Worm (Caenorhabditis elegans) whole organism, L3 larva: ENCODE measurements around the gene C31H2.4.

Experiments used
- ZK546.5 ChIP-seq: sonication (generic microtip); optimal IDR thresholded peaks from 2 replicates; lab custom pipeline; 2017; ENCODE audit warnings: missing biosample characterization, missing genetic modification characterization
- ama-1 ChIP-seq: fragments of 150-350 bp; optimal IDR thresholded peaks from 2 replicates; lab custom pipeline; 2018
- ceh-28 ChIP-seq: fragments of 150-350 bp; optimal IDR thresholded peaks from 2 replicates; lab custom pipeline; 2014; ENCODE audit warnings: missing biosample characterization, missing genetic modification reagents, missing genetic modification characterization
- ceh-82 ChIP-seq: fragments of 150-350 bp; optimal IDR thresholded peaks from 2 replicates; lab custom pipeline; 2014; ENCODE audit warnings: missing biosample characterization, missing genetic modification characterization
- ceh-9 ChIP-seq: sonication (generic microtip); optimal IDR thresholded peaks from 2 replicates; lab custom pipeline; 2018; ENCODE audit warnings: missing biosample characterization, missing genetic modification characterization
- elt-1 ChIP-seq: fragments of 150-350 bp; optimal IDR thresholded peaks from 2 replicates; lab custom pipeline; 2014; ENCODE audit warnings: missing biosample characterization, missing genetic modification characterization
- elt-2 ChIP-seq: sonication (generic microtip); optimal IDR thresholded peaks from 2 replicates; lab custom pipeline; 2016; ENCODE audit warnings: missing genetic modification reagents, mild to moderate bottlenecking, missing genetic modification characterization, missing compliant biosample characterization
- elt-3 ChIP-seq, 3 experiments: fragments of 150-350 bp in 1 of 3; sonication (generic microtip) in 2 of 3; optimal IDR thresholded peaks; 2 replicates in 2 of 3; 4 replicates in 1 of 3; lab custom pipeline; 2014 to 2017; ENCODE audit warnings: missing biosample characterization in 3 of 3, missing genetic modification characterization in 3 of 3
- eor-1 ChIP-seq, 2 experiments: fragments of 150-350 bp; optimal IDR thresholded peaks; 2 replicates each; lab custom pipeline; 2014 to 2018; ENCODE audit warnings: missing biosample characterization in 2 of 2, missing genetic modification characterization in 2 of 2
- fkh-10 ChIP-seq: sonication (generic microtip); optimal IDR thresholded peaks from 2 replicates; lab custom pipeline; 2017; ENCODE audit warnings: missing biosample characterization, missing genetic modification reagents, missing genetic modification characterization
- fkh-2 ChIP-seq: fragments of 150-350 bp; optimal IDR thresholded peaks from 2 replicates; lab custom pipeline; 2014; ENCODE audit warnings: missing biosample characterization, missing genetic modification reagents, missing genetic modification characterization
- lin-15B ChIP-seq: fragments of 150-350 bp; optimal IDR thresholded peaks from 2 replicates; lab custom pipeline; 2014; ENCODE audit warnings: missing biosample characterization, missing genetic modification characterization
- lin-39 ChIP-seq: fragments of 150-350 bp; optimal IDR thresholded peaks from 2 replicates; lab custom pipeline; 2018; ENCODE audit warnings: missing biosample characterization, missing genetic modification reagents, missing genetic modification characterization
- lsy-12 ChIP-seq: sonication (generic microtip); optimal IDR thresholded peaks from 2 replicates; lab custom pipeline; 2016; ENCODE audit warnings: mild to moderate bottlenecking, missing genetic modification characterization, missing compliant biosample characterization
- mdl-1 ChIP-seq: fragments of 150-350 bp; optimal IDR thresholded peaks from 2 replicates; lab custom pipeline; 2014; ENCODE audit warnings: missing biosample characterization, missing genetic modification characterization
- nfya-1 ChIP-seq: sonication (generic microtip); optimal IDR thresholded peaks from 2 replicates; lab custom pipeline; 2017; ENCODE audit warnings: missing genetic modification characterization, mild to moderate bottlenecking, missing compliant biosample characterization, antibody characterized with exemption, moderate library complexity; ENCODE audit not compliant: insufficient read depth
- nhr-11 ChIP-seq: fragments of 150-350 bp; optimal IDR thresholded peaks from 2 replicates; lab custom pipeline; 2014; ENCODE audit warnings: missing biosample characterization, missing genetic modification characterization
- nhr-12 ChIP-seq: fragments of 150-350 bp; optimal IDR thresholded peaks from 2 replicates; lab custom pipeline; 2014; ENCODE audit warnings: missing biosample characterization, missing genetic modification characterization
- nhr-23 ChIP-seq: fragments of 150-350 bp; optimal IDR thresholded peaks from 2 replicates; lab custom pipeline; 2014; ENCODE audit warnings: missing biosample characterization, missing genetic modification reagents, missing genetic modification characterization
- nhr-237 ChIP-seq: fragments of 150-350 bp; optimal IDR thresholded peaks from 2 replicates; lab custom pipeline; 2014; ENCODE audit warnings: missing biosample characterization, missing genetic modification characterization
- nhr-25 ChIP-seq: sonication (generic microtip); optimal IDR thresholded peaks from 2 replicates; lab custom pipeline; 2017; ENCODE audit warnings: missing biosample characterization, missing genetic modification characterization
- nhr-28 ChIP-seq: fragments of 150-350 bp; optimal IDR thresholded peaks from 2 replicates; lab custom pipeline; 2014; ENCODE audit warnings: missing biosample characterization, missing genetic modification characterization
- nhr-43 ChIP-seq: sonication (generic microtip); optimal IDR thresholded peaks from 2 replicates; lab custom pipeline; 2016; ENCODE audit warnings: mild to moderate bottlenecking, missing genetic modification characterization, missing compliant biosample characterization; ENCODE audit not compliant: poor library complexity, severe bottlenecking
- nhr-67 ChIP-seq: fragments of 150-350 bp; optimal IDR thresholded peaks from 2 replicates; lab custom pipeline; 2014; ENCODE audit warnings: missing biosample characterization, missing genetic modification characterization
- pha-4 ChIP-seq: fragments of 150-350 bp; optimal IDR thresholded peaks from 2 replicates; lab custom pipeline; 2014; ENCODE audit warnings: missing biosample characterization, missing genetic modification reagents, missing genetic modification characterization
- pqm-1 ChIP-seq: fragments of 150-350 bp; optimal IDR thresholded peaks from 2 replicates; lab custom pipeline; 2017; ENCODE audit warnings: missing biosample characterization, missing genetic modification characterization, inconsistent platforms
- sea-2 ChIP-seq: fragments of 150-350 bp; sonication (generic microtip); optimal IDR thresholded peaks from 4 replicates; lab custom pipeline; 2014; ENCODE audit warnings: missing biosample characterization, missing genetic modification reagents, missing genetic modification characterization
- skn-1 ChIP-seq: fragments of 150-350 bp; optimal IDR thresholded peaks from 2 replicates; lab custom pipeline; 2014; ENCODE audit warnings: missing biosample characterization, missing genetic modification characterization
- snpc-4 ChIP-seq: fragments of 150-350 bp; optimal IDR thresholded peaks from 2 replicates; lab custom pipeline; 2014; ENCODE audit warnings: missing biosample characterization, missing genetic modification characterization
- tbx-2 ChIP-seq: sonication (generic microtip); optimal IDR thresholded peaks from 2 replicates; lab custom pipeline; 2016; ENCODE audit warnings: mild to moderate bottlenecking, missing genetic modification characterization, missing compliant biosample characterization
- ztf-4 ChIP-seq: fragments of 150-350 bp; optimal IDR thresholded peaks from 2 replicates; lab custom pipeline; 2014; ENCODE audit warnings: missing biosample characterization, missing genetic modification characterization

C31H2.4 gene

ce11 chrX:5117571-5117970, 41.9 kb downstream of the C31H2.4 start:
- no peak for TF ChIP-seq eor-1 (tag; optimal IDR thresholded peaks at IDR 0.05; lab: Kevin White, UChicago)
- peak; percentile 85 for TF ChIP-seq fkh-10 (GFP tag; lab: Kevin White, UChicago)
- TF ChIP-seq sea-2 (GFP tag; lab: Kevin White, UChicago) = no peak

- TF ChIP-seq lin-39 (tag; lab: Kevin White, UChicago) (no peak), nhr-23 (tag; lab: Kevin White, UChicago) (peak; percentile 48), pha-4 (peak; percentile 46), nfya-1 (peak; percentile 28), ama-1 (lab: Kevin White, UChicago) (peak; percentile 15), nhr-25 (tag; lab: Kevin White, UChicago) (peak; percentile 43), ceh-28 (tag; lab: Kevin White, UChicago) (peak; percentile 28), skn-1 (tag; lab: Kevin White, UChicago) (no peak)
These were observed 42.5 kb downstream of the C31H2.4 start, which contains the start of gene apl-1 for ce11 chrX:5116816-5117459. Gene apl-1 (minus strand): TSS chrX:5116866.

ce11 chrX:5116180-5116579, 43.3 kb downstream of the C31H2.4 start:
- TF ChIP-seq lin-15B (no peak), ama-1 (lab: Kevin White, UChicago) (peak; percentile 31)

- no peak for TF ChIP-seq nhr-12 (tag; lab: Kevin White, UChicago)
- no peak for TF ChIP-seq elt-1 (tag; lab: Kevin White, UChicago)
- no peak for TF ChIP-seq nhr-67
- no peak for TF ChIP-seq nhr-11 (tag; lab: Kevin White, UChicago)
- no peak for TF ChIP-seq nhr-23 (tag; lab: Kevin White, UChicago)
- peak; percentile 29 for TF ChIP-seq lin-39 (tag; lab: Kevin White, UChicago)
These were observed 44.0 kb downstream of the C31H2.4 start for ce11 chrX:5115511-5115910.

ce11 chrX:5111894-5112293, 47.6 kb downstream of the C31H2.4 start:
- TF ChIP-seq nhr-11 (tag; lab: Kevin White, UChicago) (no peak), lin-15B (no peak), eor-1 (tag; optimal IDR thresholded peaks at IDR 0.05; lab: Kevin White, UChicago) (no peak), ceh-9 (tag; lab: Kevin White, UChicago) (no peak), ceh-82 (no peak), skn-1 (tag; lab: Kevin White, UChicago) (no peak), mdl-1 (no peak), nhr-67 (no peak), lsy-12 (no peak), nhr-28 (tag; lab: Kevin White, UChicago) (no peak), ZK546.5 (tag; lab: Kevin White, UChicago) (no peak), nhr-43 (tag; lab: Kevin White, UChicago) (no peak), nhr-23 (tag; lab: Kevin White, UChicago) (no peak), fkh-2 (no peak), elt-3 (tag; optimal IDR thresholded peaks at IDR 0.05; lab: Kevin White, UChicago) (no peak), tbx-2 (tag; lab: Kevin White, UChicago) (no peak), pha-4 (no peak), ama-1 (lab: Kevin White, UChicago) (no peak)

- no peak for TF ChIP-seq eor-1 (tag; optimal IDR thresholded peaks at IDR 0.05; lab: Kevin White, UChicago)
- TF ChIP-seq nhr-237 (tag; lab: Kevin White, UChicago) = no peak
- TF ChIP-seq ceh-82 = no peak
- peak; percentile 84 for TF ChIP-seq elt-2 (tag; lab: Kevin White, UChicago)
- TF ChIP-seq pha-4 = peak; percentile 35
- TF ChIP-seq fkh-2 = no peak
- TF ChIP-seq pqm-1 = peak; percentile 89
- TF ChIP-seq ztf-4 (tag; lab: Kevin White, UChicago) = no peak
- no peak for TF ChIP-seq elt-1 (tag; lab: Kevin White, UChicago)
- no peak for TF ChIP-seq snpc-4 (tag; lab: Kevin White, UChicago)
These were observed 50.3 kb downstream of the C31H2.4 start, which contains the start of gene C42D8.1 for ce11 chrX:5109130-5109529. Gene C42D8.1 (plus strand): TSS chrX:5109506.
